Worm (Caenorhabditis elegans): ENCODE results near the gene ocr-1.

DNA sequence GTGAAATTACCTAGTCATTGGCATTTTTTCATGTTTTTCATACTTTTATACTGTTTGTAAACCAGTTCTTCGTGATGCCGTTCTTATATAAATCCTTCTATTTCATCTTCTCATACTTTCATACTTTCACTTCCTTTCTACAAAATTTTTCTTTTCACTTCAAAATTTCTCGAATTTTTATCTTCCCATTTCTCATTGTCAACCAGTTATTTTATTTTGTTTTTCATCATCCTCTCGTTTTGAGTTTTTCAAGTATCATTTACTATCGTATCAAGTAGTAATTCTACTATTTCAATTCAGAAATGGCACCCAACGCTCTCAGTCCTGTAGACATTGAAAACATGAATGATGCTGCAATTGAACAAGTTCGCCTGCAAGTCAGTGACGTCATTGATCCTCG, 5.5 kb upstream of the ocr-1 start, which contains the start of gene F28H7.8:
- TF ChIP-seq nfya-1 (tag; optimal IDR thresholded peaks at IDR 0.05) = no peak
- TF ChIP-seq dve-1 (tag; optimal IDR thresholded peaks at IDR 0.05) = no peak
